Fruit fly (Drosophila melanogaster): Measurements from ENCODE around the gene CG5377.

The CG5377 gene

DNA sequence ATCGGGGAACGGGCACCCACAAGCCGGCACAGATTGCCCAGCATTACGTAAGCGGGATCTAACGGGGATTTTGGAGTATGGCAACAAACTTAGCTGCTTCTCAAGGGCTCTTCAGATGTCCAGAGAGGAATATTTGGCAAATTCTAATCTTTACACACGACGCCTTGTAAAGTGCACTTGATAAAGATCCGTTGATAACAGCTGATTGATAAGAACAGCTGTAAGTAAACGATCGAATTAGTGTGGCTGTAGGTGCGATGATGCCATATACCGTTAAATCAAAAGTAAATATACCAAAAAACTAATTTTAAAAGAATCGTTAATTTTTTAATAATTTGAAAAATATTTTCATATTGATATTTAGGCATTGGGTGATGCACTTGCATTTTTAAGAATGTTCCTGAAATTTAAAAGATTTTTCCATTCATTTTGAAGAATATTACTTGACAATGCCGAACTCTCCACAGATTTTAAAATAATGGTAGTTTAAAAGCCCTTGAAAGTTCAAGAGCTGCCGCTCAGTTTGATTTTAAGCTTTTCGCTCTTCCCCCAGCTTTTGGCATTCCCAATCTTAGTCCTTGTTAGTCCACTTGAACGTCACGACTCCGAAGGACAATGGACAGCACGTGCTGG is at the start of gene CG5377, which contains the start of gene Nrx-1:
Gene CG5377 (minus strand): TSS at position 219 of the 633 bp plus-strand sequence.
Gene Nrx-1 (plus strand): TSS at position 574 of the 633 bp plus-strand sequence.
- TF ChIP-seq CG8478 (optimal IDR thresholded peaks at IDR 0.05), result no peak
- no peak for TF ChIP-seq EcR (GFP tag; optimal IDR thresholded peaks at IDR 0.05)
- TF ChIP-seq Dll (optimal IDR thresholded peaks at IDR 0.05), result no peak
- no peak for TF ChIP-seq psq (optimal IDR thresholded peaks at IDR 0.05)
- no peak for TF ChIP-seq usp (GFP tag; optimal IDR thresholded peaks at IDR 0.05)
- no peak for TF ChIP-seq pan (optimal IDR thresholded peaks at IDR 0.05)

DNA sequence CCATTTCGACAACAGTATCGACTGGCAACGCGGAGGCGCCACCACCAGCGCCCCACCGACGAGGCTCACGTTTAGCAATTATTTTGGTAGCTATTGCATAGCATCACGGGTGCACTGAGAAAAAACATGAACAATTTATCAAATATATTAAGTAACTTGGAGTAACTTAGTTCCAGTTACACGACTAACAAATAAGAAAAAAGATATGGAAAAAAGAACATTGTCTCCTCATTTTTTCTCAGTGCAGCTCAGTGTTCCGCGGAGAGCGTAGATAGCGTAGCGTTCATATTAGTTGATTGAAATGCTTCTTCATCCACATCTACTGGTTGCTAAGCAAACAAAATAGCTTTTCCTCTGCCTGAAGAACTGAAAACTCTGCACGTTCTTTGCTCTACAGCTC is 47.4 kb upstream of the CG5377 start:
- TF ChIP-seq psq (optimal IDR thresholded peaks at IDR 0.05) (no peak), CG8478 (optimal IDR thresholded peaks at IDR 0.05) (no peak), EcR (GFP tag; optimal IDR thresholded peaks at IDR 0.05) (no peak), usp (GFP tag; optimal IDR thresholded peaks at IDR 0.05) (no peak), Dll (optimal IDR thresholded peaks at IDR 0.05) (no peak), pan (optimal IDR thresholded peaks at IDR 0.05) (no peak)

DNA sequence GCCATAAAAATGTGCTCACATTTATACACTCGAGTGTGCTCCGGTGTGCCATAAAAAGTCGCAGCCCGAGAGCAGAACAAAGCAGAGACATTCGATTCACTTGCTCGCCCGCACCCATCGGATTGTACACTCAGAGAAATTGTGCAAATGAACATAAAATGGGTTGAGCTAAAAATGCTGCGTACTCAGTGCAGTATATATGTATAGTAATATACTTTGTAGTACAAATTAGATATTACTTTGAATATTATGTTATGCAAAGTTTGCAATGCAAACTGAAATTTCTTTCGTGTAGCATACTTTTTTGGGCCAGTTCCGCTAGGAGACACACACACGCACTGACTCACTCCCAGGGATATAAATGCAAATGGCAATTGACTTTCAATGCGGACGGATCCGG is 35.7 kb upstream of the CG5377 start:
- no peak for TF ChIP-seq Dll (optimal IDR thresholded peaks at IDR 0.05)
- TF ChIP-seq EcR (GFP tag; optimal IDR thresholded peaks at IDR 0.05), result no peak
- no peak for TF ChIP-seq usp (GFP tag; optimal IDR thresholded peaks at IDR 0.05)
- TF ChIP-seq psq (optimal IDR thresholded peaks at IDR 0.05), result no peak
- no peak for TF ChIP-seq pan (optimal IDR thresholded peaks at IDR 0.05)
- no peak for TF ChIP-seq CG8478 (optimal IDR thresholded peaks at IDR 0.05)

DNA sequence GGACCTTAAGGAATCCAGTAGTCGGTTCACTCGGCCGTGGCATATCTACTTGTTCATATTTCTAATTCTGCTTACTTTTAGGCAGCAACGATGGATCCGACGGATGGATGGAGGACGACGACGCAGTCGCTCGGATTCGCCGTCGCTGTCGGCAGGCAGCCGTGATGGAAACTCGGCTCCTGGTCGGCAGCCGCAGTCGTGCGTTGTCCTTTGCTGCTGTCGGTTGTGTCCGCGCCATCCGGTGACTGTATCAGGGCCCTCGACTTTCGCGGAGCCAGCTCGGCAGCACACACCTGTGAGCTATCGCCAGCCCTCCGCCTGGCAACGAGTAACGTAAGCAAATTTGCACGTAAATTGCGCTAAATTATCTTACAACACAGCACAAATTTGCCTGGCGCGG is 29.1 kb upstream of the CG5377 start, which contains the start of gene Octbeta1R:
Gene Octbeta1R (plus strand): TSS at position 191 of the 400 bp plus-strand sequence.
- no peak for TF ChIP-seq usp (GFP tag; optimal IDR thresholded peaks at IDR 0.05)
- no peak for TF ChIP-seq psq (optimal IDR thresholded peaks at IDR 0.05)
- TF ChIP-seq EcR (GFP tag; optimal IDR thresholded peaks at IDR 0.05), result no peak
- no peak for TF ChIP-seq Dll (optimal IDR thresholded peaks at IDR 0.05)
- no peak for TF ChIP-seq pan (optimal IDR thresholded peaks at IDR 0.05)
- no peak for TF ChIP-seq CG8478 (optimal IDR thresholded peaks at IDR 0.05)

DNA sequence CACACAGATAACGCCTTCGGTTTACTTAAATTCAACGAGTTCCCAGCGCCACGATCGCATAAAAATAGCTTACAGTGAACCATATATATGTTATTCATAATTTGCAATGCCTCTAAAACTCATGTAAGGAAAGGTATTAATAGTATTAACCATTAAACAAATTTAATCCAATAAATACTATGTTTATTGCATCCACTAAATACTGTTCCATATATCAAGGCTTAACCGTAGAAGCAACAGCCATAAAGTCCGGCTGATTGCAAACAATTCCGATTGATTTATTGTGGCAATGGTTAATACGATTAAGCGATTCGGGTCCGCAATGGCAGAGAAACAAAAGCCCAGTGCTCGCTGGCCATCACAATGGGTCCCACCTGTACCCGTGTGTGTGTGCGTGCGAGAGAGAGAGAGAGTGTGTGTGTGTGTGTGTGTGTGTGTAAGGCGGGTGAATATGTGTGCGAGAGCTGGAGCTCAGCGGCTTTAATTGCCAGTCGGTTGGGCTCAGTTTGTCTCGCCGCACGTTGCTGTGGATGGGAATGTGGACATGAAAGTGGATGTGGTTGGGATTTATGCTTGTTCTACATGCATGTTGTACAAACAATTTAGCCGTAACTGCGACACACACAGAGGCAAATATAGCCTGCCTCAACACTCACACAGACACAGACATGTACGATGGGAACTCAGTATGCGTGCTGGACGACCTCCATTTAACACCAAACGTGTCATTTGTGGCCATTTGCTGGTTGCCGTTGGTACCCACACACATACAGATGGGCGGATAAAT is 26.8 kb upstream of the CG5377 start:
- TF ChIP-seq usp (GFP tag; optimal IDR thresholded peaks at IDR 0.05) (no peak), CG8478 (optimal IDR thresholded peaks at IDR 0.05) (no peak), pan (optimal IDR thresholded peaks at IDR 0.05) (no peak)

DNA sequence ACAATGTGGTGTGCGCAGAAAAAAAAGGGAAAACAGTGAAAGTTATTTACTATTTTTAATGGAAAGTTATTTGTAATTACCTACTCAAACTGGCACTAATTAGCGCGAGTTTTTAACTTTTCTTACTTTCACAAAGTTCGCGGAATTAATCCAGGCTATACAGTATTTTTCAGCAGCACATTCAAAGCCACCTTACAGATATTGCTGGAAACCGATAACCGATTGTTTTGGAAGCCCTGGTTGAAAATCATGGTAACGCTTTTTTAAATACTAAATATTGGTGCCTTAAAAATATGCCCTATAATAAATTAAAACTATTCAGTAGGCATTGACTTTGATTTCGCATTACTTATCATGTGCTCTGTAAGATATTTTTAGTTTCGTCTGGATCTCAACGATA is 24.8 kb upstream of the CG5377 start, which contains the start of gene tHMG2:
Gene tHMG2 (plus strand): TSS at position 187 of the 400 bp plus-strand sequence.
- TF ChIP-seq psq (optimal IDR thresholded peaks at IDR 0.05) (no peak), pan (optimal IDR thresholded peaks at IDR 0.05) (no peak), Dll (optimal IDR thresholded peaks at IDR 0.05) (no peak)

DNA sequence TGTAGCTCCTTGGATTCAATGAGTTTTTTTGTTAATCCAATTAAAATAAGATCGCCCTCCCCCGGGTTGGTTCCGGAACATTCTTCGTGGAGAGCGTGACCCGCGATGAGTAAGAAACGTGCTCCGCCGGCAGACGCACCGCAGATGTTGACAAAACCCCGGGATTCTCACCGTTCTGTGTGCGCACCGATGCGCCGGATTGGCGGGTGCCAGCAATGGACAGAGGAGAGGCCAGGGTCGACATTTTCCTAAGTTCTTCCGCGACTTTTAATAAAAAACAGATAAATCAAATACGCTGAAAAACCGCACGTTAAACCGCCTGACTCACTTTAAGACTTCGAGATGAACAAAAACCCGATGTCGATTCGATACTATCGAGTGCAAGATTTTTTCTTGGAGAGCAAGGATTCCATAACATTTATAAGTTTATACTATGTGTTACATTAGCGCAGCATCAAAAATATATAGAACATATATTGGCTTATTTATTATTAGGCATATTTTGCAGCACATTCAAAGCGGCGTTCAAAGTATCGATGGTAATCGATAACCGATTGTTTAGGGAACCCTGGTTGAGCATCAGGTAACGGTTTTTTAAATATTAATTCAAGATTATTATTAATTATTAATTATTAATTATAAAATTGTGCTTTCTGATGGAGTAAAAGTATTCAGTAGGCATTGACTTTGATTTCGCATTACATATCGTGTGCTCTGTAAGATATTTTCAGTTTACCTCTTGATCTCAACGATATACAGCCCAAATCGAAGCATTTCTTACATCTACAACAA is 23.3 kb upstream of the CG5377 start, which contains the start of the genes CCT1 and tHMG1:
Gene CCT1 (minus strand): TSS at position 352 of the 792 bp plus-strand sequence.
Gene tHMG1 (plus strand): TSS at position 742 of the 792 bp plus-strand sequence.
- TF ChIP-seq usp (GFP tag; optimal IDR thresholded peaks at IDR 0.05), result no peak
- no peak for TF ChIP-seq psq (optimal IDR thresholded peaks at IDR 0.05)
- no peak for TF ChIP-seq CG8478 (optimal IDR thresholded peaks at IDR 0.05)
- TF ChIP-seq pan (optimal IDR thresholded peaks at IDR 0.05), result no peak
- no peak for TF ChIP-seq Dll (optimal IDR thresholded peaks at IDR 0.05)
- no peak for TF ChIP-seq EcR (GFP tag; optimal IDR thresholded peaks at IDR 0.05)

DNA sequence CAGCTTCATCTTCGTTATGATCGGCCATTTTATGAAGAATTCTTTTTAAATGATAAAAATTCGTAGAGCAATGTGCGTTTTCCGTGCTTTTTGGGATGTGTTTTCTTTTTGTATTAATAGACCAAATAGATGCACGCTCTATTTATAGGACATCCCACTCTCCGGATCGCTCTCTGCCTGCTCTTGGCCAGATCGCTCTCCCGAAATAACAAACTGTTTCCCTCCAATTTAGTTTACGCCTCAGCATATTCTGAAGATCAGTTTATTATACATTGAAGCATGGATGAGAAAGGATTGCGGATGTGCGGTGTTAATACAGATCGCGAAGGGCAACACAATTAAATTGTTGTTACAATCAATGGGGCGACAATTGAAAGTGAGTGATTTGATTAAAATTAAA is 20.9 kb upstream of the CG5377 start, which contains the start of gene CG5376:
Gene CG5376 (minus strand): TSS at position 101 of the 400 bp plus-strand sequence.
- TF ChIP-seq CG8478 (optimal IDR thresholded peaks at IDR 0.05) (no peak), Dll (optimal IDR thresholded peaks at IDR 0.05) (no peak), psq (optimal IDR thresholded peaks at IDR 0.05) (no peak), usp (GFP tag; optimal IDR thresholded peaks at IDR 0.05) (no peak), EcR (GFP tag; optimal IDR thresholded peaks at IDR 0.05) (no peak), pan (optimal IDR thresholded peaks at IDR 0.05) (no peak)

DNA sequence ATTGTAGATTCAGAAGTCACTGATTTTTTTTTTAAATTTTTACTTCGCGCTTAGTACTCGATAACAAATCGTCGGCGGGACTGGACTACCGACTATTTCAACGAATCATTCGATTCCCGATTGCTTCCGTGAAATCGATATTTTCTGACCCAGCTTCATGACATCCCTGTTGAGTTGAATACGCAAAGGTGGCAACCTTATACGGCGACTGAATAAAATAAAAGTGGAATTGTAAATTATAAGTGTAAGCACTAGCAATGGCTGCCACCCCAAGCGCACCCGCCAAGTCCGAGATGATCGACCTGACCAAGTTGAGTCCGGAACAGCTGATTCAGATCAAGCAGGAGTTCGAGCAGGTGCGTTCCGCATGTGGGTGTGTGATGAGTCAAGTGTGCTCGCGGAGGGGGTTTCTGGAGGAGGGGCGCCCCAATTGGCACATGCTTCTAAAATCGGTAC is 19.1 kb upstream of the CG5377 start, which contains the start of gene Pfdn5:
Gene Pfdn5 (plus strand): TSS at position 3 of the 456 bp plus-strand sequence.
- TF ChIP-seq Dll (optimal IDR thresholded peaks at IDR 0.05) (no peak), psq (optimal IDR thresholded peaks at IDR 0.05) (no peak)

DNA sequence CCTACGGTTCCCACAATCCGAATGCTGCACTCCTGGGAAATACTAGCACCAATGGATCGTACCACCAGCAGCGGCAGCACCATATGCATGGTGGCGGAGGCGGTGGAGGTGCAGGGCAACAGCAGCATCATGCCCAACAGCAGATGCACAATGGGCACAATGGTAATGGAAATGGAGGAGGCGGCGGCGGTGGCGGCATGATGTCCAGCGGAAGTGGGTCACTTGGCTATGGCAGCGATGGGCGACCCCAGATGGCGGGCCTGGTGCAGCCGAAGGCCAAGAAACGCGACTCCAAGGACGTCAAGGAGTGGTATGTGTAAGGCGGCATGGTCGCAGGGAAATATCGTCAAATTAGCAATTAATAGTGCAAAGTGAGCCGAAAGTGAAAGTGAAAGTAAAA is 15.6 kb upstream of the CG5377 start:
- no peak for TF ChIP-seq EcR (GFP tag; optimal IDR thresholded peaks at IDR 0.05)
- no peak for TF ChIP-seq CG8478 (optimal IDR thresholded peaks at IDR 0.05)
- no peak for TF ChIP-seq usp (GFP tag; optimal IDR thresholded peaks at IDR 0.05)

DNA sequence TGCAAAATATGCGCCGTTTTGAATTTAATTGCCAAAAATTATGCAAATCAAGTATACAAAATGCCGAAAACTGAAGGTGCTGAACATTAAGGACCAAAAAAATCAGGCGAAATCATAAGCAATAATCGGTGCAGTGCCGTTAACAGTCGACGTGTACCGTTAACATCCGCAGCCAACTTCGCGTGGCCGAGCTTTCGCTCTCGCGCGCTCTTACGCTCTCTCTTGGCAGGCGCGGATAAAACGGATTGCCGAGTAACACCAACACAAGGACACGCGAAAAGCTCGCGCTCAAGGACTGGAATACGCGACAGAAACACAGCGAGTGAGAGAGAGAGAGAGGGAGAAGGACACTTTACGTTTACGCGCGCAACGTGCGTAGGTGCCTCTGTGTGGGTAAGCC is 2.1 kb upstream of the CG5377 start:
- TF ChIP-seq EcR (GFP tag; optimal IDR thresholded peaks at IDR 0.05), result no peak
- no peak for TF ChIP-seq CG8478 (optimal IDR thresholded peaks at IDR 0.05)
- TF ChIP-seq psq (optimal IDR thresholded peaks at IDR 0.05), result no peak
- no peak for TF ChIP-seq usp (GFP tag; optimal IDR thresholded peaks at IDR 0.05)
- TF ChIP-seq pan (optimal IDR thresholded peaks at IDR 0.05), result no peak
- no peak for TF ChIP-seq Dll (optimal IDR thresholded peaks at IDR 0.05)

Measured in whole organism.